Worm (Caenorhabditis elegans): ENCODE measurements around the gene pacl-1.
A peak's percentile ranks its signal among the peaks of the same experiment; 100 is the strongest.

- no peak for TF ChIP-seq egl-27 (tag; optimal IDR thresholded peaks at IDR 0.05)
- no peak for TF ChIP-seq nhr-10 (tag; optimal IDR thresholded peaks at IDR 0.05)
- TF ChIP-seq ztf-4 (tag; optimal IDR thresholded peaks at IDR 0.05), result no peak
- TF ChIP-seq lin-11 (tag; optimal IDR thresholded peaks at IDR 0.05), result no peak
- no peak for TF ChIP-seq nhr-25 (tag; optimal IDR thresholded peaks at IDR 0.05)
- no peak for TF ChIP-seq nhr-6 (tag; optimal IDR thresholded peaks at IDR 0.05)
- TF ChIP-seq nhr-21 (tag; optimal IDR thresholded peaks at IDR 0.05), result no peak
- TF ChIP-seq gmeb-1 (tag; optimal IDR thresholded peaks at IDR 0.05), result peak; percentile 45
- no peak for TF ChIP-seq lsy-2 (tag; optimal IDR thresholded peaks at IDR 0.05)
- TF ChIP-seq nhr-12 (tag; optimal IDR thresholded peaks at IDR 0.05), result no peak
- TF ChIP-seq mab-5 (tag; optimal IDR thresholded peaks at IDR 0.05), result no peak
- no peak for TF ChIP-seq nhr-11 (tag; optimal IDR thresholded peaks at IDR 0.05)
- no peak for TF ChIP-seq nhr-77 (tag; optimal IDR thresholded peaks at IDR 0.05)
Observed at ce11 chrV:16277918-16278317, 2.7 kb upstream of the pacl-1 start, which contains the start of gene cyp-37B1.
